Worm (Caenorhabditis elegans) whole organism, L4 larva: ENCODE data around the gene F28H6.8.

Source experiments
- Y105C5A.15 ChIP-seq: fragments of 200-800 bp; sonication (Bioruptor generic); IDR thresholded peaks from 2 replicates; pipeline ENCODE4 v1.3.6; 2022; ENCODE audit warnings: missing genetic modification characterization, missing compliant biosample characterization
- Y5F2A.4 ChIP-seq: fragments of 200-800 bp; sonication (Bioruptor generic); optimal IDR thresholded peaks from 2 replicates; lab custom pipeline; 2018; ENCODE audit warnings: mild to moderate bottlenecking, missing genetic modification characterization, missing compliant biosample characterization
- ZK337.2 ChIP-seq: fragments of 200-800 bp; sonication (Bioruptor generic); IDR thresholded peaks from 2 replicates; pipeline ENCODE4 v1.3.6; 2022; ENCODE audit warnings: missing genetic modification reagents, missing genetic modification characterization, missing compliant biosample characterization
- ZK546.5 ChIP-seq, 2 experiments: sonication (generic microtip); optimal IDR thresholded peaks; 2 replicates each; lab custom pipeline; 2017; ENCODE audit warnings: missing biosample characterization in 2 of 2, missing genetic modification characterization in 2 of 2
- aly-2 ChIP-seq: sonication (generic microtip); optimal IDR thresholded peaks from 2 replicates; lab custom pipeline; 2018; ENCODE audit warnings: missing biosample characterization, missing genetic modification characterization
- arid-1 ChIP-seq: fragments of 200-800 bp; sonication (Bioruptor generic); conservative IDR thresholded peaks from 2 replicates; pipeline ENCODE4 v1.3.6; 2022; ENCODE audit warnings: missing genetic modification reagents, missing genetic modification characterization, missing compliant biosample characterization
- ceh-20 ChIP-seq: fragments of 200-800 bp; sonication (Bioruptor generic); IDR thresholded peaks from 2 replicates; pipeline ENCODE4 v1.3.6; 2022; ENCODE audit warnings: missing genetic modification reagents, missing genetic modification characterization, missing compliant biosample characterization
- ceh-28 ChIP-seq: fragments of 150-350 bp; optimal IDR thresholded peaks from 2 replicates; lab custom pipeline; 2014; ENCODE audit warnings: missing biosample characterization, missing genetic modification reagents, missing genetic modification characterization
- ceh-32 ChIP-seq: sonication (generic microtip); optimal IDR thresholded peaks from 2 replicates; lab custom pipeline; 2016; ENCODE audit warnings: mild to moderate bottlenecking, missing genetic modification characterization, missing compliant biosample characterization; ENCODE audit not compliant: poor library complexity
- ceh-44 ChIP-seq: fragments of 200-800 bp; sonication (Bioruptor generic); IDR thresholded peaks from 2 replicates; pipeline ENCODE4 v1.3.6; 2022; ENCODE audit warnings: missing genetic modification reagents, missing genetic modification characterization, missing compliant biosample characterization
- cey-2 ChIP-seq: sonication (generic microtip); optimal IDR thresholded peaks from 3 replicates; lab custom pipeline; 2017; ENCODE audit warnings: missing genetic modification characterization, mild to moderate bottlenecking, missing compliant biosample characterization, antibody characterized with exemption, borderline replicate concordance; ENCODE audit not compliant: insufficient read depth
- daf-12 ChIP-seq: fragments of 150-350 bp; optimal IDR thresholded peaks from 2 replicates; lab custom pipeline; 2014; ENCODE audit warnings: missing biosample characterization, missing genetic modification reagents, missing genetic modification characterization
- daf-16 ChIP-seq, 3 experiments: sonication (generic microtip); optimal IDR thresholded peaks; 2 replicates each; lab custom pipeline; 2016 to 2017; ENCODE audit warnings: missing genetic modification characterization in 3 of 3, missing genetic modification reagents in 3 of 3, mild to moderate bottlenecking in 2 of 3, missing compliant biosample characterization in 2 of 3, missing biosample characterization in 1 of 3, moderate library complexity in 1 of 3
- daf-19 ChIP-seq: fragments of 200-800 bp; sonication (Bioruptor generic); conservative IDR thresholded peaks from 2 replicates; pipeline ENCODE4 v1.3.6; 2022; ENCODE audit warnings: missing genetic modification characterization, missing compliant biosample characterization
- dmd-6 ChIP-seq: fragments of 200-800 bp; sonication (Bioruptor generic); IDR thresholded peaks from 2 replicates; pipeline ENCODE4 v1.3.6; 2022; ENCODE audit warnings: missing genetic modification reagents, missing genetic modification characterization, missing compliant biosample characterization
- dmd-9 ChIP-seq: fragments of 200-800 bp; sonication (Bioruptor generic); IDR thresholded peaks from 2 replicates; pipeline ENCODE4 v1.3.6; 2022; ENCODE audit warnings: missing genetic modification reagents, missing genetic modification characterization, missing compliant biosample characterization
- duxl-1 ChIP-seq: sonication (generic microtip); optimal IDR thresholded peaks from 2 replicates; lab custom pipeline; 2016; ENCODE audit warnings: mild to moderate bottlenecking, missing genetic modification characterization, moderate library complexity, missing compliant biosample characterization; ENCODE audit not compliant: poor library complexity
- dve-1 ChIP-seq: sonication (generic microtip); optimal IDR thresholded peaks from 2 replicates; lab custom pipeline; 2017; ENCODE audit warnings: antibody characterized with exemption, mild to moderate bottlenecking, missing genetic modification characterization, missing compliant biosample characterization; ENCODE audit not compliant: insufficient read depth
- gei-8 ChIP-seq: fragments of 200-800 bp; sonication (Bioruptor generic); optimal IDR thresholded peaks from 2 replicates; lab custom pipeline; 2018; ENCODE audit warnings: mild to moderate bottlenecking, missing genetic modification characterization, missing compliant biosample characterization
- hlh-11 ChIP-seq: fragments of 200-800 bp; sonication (Bioruptor generic); optimal IDR thresholded peaks from 2 replicates; lab custom pipeline; 2018; ENCODE audit warnings: mild to moderate bottlenecking, missing genetic modification characterization, missing compliant biosample characterization
- hmg-1.1 ChIP-seq: fragments of 200-800 bp; sonication (Bioruptor generic); IDR thresholded peaks from 2 replicates; pipeline ENCODE4 v1.3.6; 2022; ENCODE audit warnings: missing genetic modification reagents, missing genetic modification characterization, missing compliant biosample characterization
- lin-1 ChIP-seq: fragments of 200-800 bp; sonication (Bioruptor generic); IDR thresholded peaks from 2 replicates; pipeline ENCODE4 v1.3.6; 2022; ENCODE audit warnings: missing genetic modification reagents, missing genetic modification characterization, missing compliant biosample characterization
- lin-39 ChIP-seq: fragments of 150-350 bp; optimal IDR thresholded peaks from 2 replicates; lab custom pipeline; 2014; ENCODE audit warnings: missing biosample characterization, missing genetic modification reagents, missing genetic modification characterization
- madf-9 ChIP-seq: fragments of 200-800 bp; sonication (Bioruptor generic); conservative IDR thresholded peaks from 2 replicates; pipeline ENCODE4 v1.3.6; 2022; ENCODE audit warnings: missing genetic modification reagents, missing genetic modification characterization, missing compliant biosample characterization
- mdl-1 ChIP-seq, 2 experiments: fragments of 150-350 bp in 1 of 2; sonication (generic microtip) in 1 of 2; optimal IDR thresholded peaks; 2 replicates each; lab custom pipeline; 2014 to 2017; ENCODE audit warnings: missing biosample characterization in 2 of 2, missing genetic modification characterization in 2 of 2
- mdt-29 ChIP-seq: fragments of 200-800 bp; sonication (Bioruptor generic); IDR thresholded peaks from 2 replicates; pipeline ENCODE4 v1.3.6; 2022; ENCODE audit warnings: missing genetic modification reagents, missing genetic modification characterization, missing compliant biosample characterization
- mxl-2 ChIP-seq: fragments of 200-800 bp; sonication (Bioruptor generic); conservative IDR thresholded peaks from 2 replicates; pipeline ENCODE4 v1.3.6; 2022; ENCODE audit warnings: missing genetic modification reagents, missing genetic modification characterization, missing compliant biosample characterization
- mxl-3 ChIP-seq: fragments of 200-800 bp; sonication (Bioruptor generic); optimal IDR thresholded peaks from 2 replicates; lab custom pipeline; 2018; ENCODE audit warnings: mild to moderate bottlenecking, missing genetic modification characterization, missing compliant biosample characterization
- nhr-102 ChIP-seq: sonication (generic microtip); optimal IDR thresholded peaks from 2 replicates; lab custom pipeline; 2016; ENCODE audit warnings: mild to moderate bottlenecking, missing genetic modification characterization, moderate library complexity, missing compliant biosample characterization
- nhr-28 ChIP-seq: fragments of 150-350 bp; optimal IDR thresholded peaks from 2 replicates; lab custom pipeline; 2014; ENCODE audit warnings: missing biosample characterization, missing genetic modification characterization
- nhr-41 ChIP-seq: fragments of 200-800 bp; sonication (Bioruptor generic); IDR thresholded peaks from 2 replicates; pipeline ENCODE4 v1.3.6; 2022; ENCODE audit warnings: missing genetic modification reagents, missing genetic modification characterization, missing compliant biosample characterization
- nhr-42 ChIP-seq: fragments of 200-800 bp; sonication (Bioruptor generic); IDR thresholded peaks from 2 replicates; pipeline ENCODE4 v1.3.6; 2022; ENCODE audit warnings: missing genetic modification characterization, missing compliant biosample characterization
- nhr-48 ChIP-seq: sonication (generic microtip); optimal IDR thresholded peaks from 2 replicates; lab custom pipeline; 2016; ENCODE audit warnings: mild to moderate bottlenecking, missing genetic modification characterization, missing compliant biosample characterization
- nhr-6 ChIP-seq: fragments of 150-350 bp; optimal IDR thresholded peaks from 2 replicates; lab custom pipeline; 2014; ENCODE audit warnings: missing biosample characterization, missing genetic modification characterization
- nhr-77 ChIP-seq: fragments of 150-350 bp; optimal IDR thresholded peaks from 2 replicates; lab custom pipeline; 2014; ENCODE audit warnings: missing biosample characterization, missing genetic modification characterization
- pha-4 ChIP-seq, 2 experiments: fragments of 150-350 bp in 1 of 2; fragments of 200-800 bp in 1 of 2; sonication (Bioruptor generic) in 1 of 2; IDR thresholded peaks in 1 of 2; optimal IDR thresholded peaks in 1 of 2; 2 replicates each; pipeline versions ENCODE4 v1.3.6 to Lab custom; 2014 to 2022; ENCODE audit warnings: missing genetic modification characterization in 2 of 2, missing genetic modification reagents in 2 of 2, missing biosample characterization in 1 of 2, missing compliant biosample characterization in 1 of 2
- pqm-1 ChIP-seq: sonication (generic microtip); optimal IDR thresholded peaks from 2 replicates; lab custom pipeline; 2017; ENCODE audit warnings: missing biosample characterization, missing genetic modification characterization
- rbr-2 ChIP-seq: sonication (generic microtip); optimal IDR thresholded peaks from 2 replicates; lab custom pipeline; 2016; ENCODE audit warnings: missing genotype, missing genetic modification characterization, missing compliant biosample characterization
- saeg-2 ChIP-seq: fragments of 200-800 bp; sonication (Bioruptor generic); IDR thresholded peaks from 2 replicates; pipeline ENCODE4 v1.3.6; 2022; ENCODE audit warnings: missing genetic modification reagents, missing genetic modification characterization, missing compliant biosample characterization
- sdz-12 ChIP-seq: fragments of 200-800 bp; sonication (Bioruptor generic); optimal IDR thresholded peaks from 2 replicates; lab custom pipeline; 2018; ENCODE audit warnings: mild to moderate bottlenecking, missing genetic modification characterization, missing compliant biosample characterization
- skn-1 ChIP-seq: fragments of 150-350 bp; optimal IDR thresholded peaks from 2 replicates; lab custom pipeline; 2014; ENCODE audit warnings: missing biosample characterization, missing genetic modification characterization
- snpc-4 ChIP-seq: fragments of 150-350 bp; optimal IDR thresholded peaks from 2 replicates; lab custom pipeline; 2014; ENCODE audit warnings: missing biosample characterization, missing genetic modification characterization
- unc-130 ChIP-seq: sonication (generic microtip); optimal IDR thresholded peaks from 2 replicates; lab custom pipeline; 2016; ENCODE audit warnings: missing genetic modification reagents, missing genetic modification characterization, missing compliant biosample characterization
- zag-1 ChIP-seq: fragments of 150-350 bp; optimal IDR thresholded peaks from 2 replicates; lab custom pipeline; 2014; ENCODE audit warnings: missing biosample characterization, missing genetic modification characterization
- zfp-3 ChIP-seq: fragments of 200-800 bp; sonication (Bioruptor generic); conservative IDR thresholded peaks from 2 replicates; pipeline ENCODE4 v1.3.6; 2022; ENCODE audit warnings: missing genetic modification reagents, missing genetic modification characterization, missing compliant biosample characterization
- zip-11 ChIP-seq: fragments of 200-800 bp; sonication (Bioruptor generic); IDR thresholded peaks from 2 replicates; pipeline ENCODE4 v1.3.6; 2022; ENCODE audit warnings: missing genetic modification characterization, missing compliant biosample characterization
- ztf-7 ChIP-seq: fragments of 150-350 bp; optimal IDR thresholded peaks from 2 replicates; lab custom pipeline; 2014; ENCODE audit warnings: missing biosample characterization, missing genetic modification characterization

Gene F28H6.8

DNA sequence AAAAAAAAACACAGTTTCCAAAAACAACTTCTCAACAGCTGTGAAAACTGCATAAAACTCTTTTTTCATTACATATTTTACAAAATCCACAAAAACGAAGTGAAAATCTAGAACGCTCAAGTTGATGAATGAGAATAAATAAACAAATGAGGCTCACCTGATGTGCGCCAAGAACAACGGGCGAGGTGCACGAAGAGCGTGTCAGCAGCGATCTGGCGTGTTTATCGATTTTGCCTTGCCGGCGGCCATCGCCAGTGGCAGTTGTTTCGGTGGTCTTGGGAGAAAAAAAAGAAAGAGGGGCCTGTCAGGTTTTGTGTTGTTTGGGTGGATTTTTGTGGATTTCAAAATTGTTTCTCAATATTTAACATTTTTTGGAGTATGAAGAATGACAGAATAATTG, 39.7 kb upstream of the F28H6.8 start, which contains the start of gene idhb-1 (continued):
- no peak for TF ChIP-seq ceh-20 (GFP tag; lab: Robert Waterston, UW)
- TF ChIP-seq gei-8 (GFP tag; lab: Kevin White, UChicago): no peak
- TF ChIP-seq lin-39 (tag; lab: Kevin White, UChicago): no peak
- TF ChIP-seq unc-130: no peak
- TF ChIP-seq dmd-6 (GFP tag; lab: Robert Waterston, UW): no peak
- TF ChIP-seq daf-12: no peak
- no peak for TF ChIP-seq daf-19 (GFP tag; lab: Robert Waterston, UW)
- TF ChIP-seq dve-1 (tag; lab: Kevin White, UChicago): peak; percentile 85
- TF ChIP-seq ztf-7: no peak
- peak; percentile 51 for TF ChIP-seq ceh-28 (tag; lab: Kevin White, UChicago)
- TF ChIP-seq, all 104 proteins: peak for 28

DNA sequence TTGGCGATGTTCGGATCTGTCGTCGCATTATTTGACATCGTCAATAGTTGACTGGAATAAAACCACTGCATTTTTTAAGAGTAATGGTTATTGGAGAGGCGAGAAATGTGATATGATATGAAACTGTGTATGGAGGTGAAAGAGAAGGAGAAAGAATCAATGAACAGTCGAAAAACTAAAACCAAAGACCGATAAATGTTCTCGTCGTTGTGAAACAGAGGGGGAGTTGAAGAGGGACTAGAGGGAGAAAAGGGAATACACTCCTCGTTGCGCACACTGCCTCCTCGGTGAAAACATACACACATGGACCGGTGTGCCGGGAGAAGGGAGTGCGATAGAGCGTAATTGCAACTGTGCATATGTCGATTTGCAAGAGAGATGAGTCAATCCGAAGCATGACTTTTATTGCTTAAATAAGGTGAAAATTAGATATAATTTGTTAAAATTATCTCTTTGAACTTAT, 35.5 kb upstream of the F28H6.8 start, which contains the start of gene sym-4:
TSS of gene sym-4 (minus strand) at position 51 of the 463 bp plus-strand sequence.
- TF ChIP-seq nhr-6 (tag; lab: Kevin White, UChicago) (peak; percentile 91), nhr-102 (tag; lab: Kevin White, UChicago) (peak; percentile 88), gei-8 (GFP tag; lab: Kevin White, UChicago) (no peak), zag-1 (tag; lab: Kevin White, UChicago) (no peak), zip-11 (GFP tag; lab: Robert Waterston, UW) (no peak), hlh-11 (tag; lab: Kevin White, UChicago) (peak; percentile 99), rbr-2 (tag; lab: Kevin White, UChicago) (peak; percentile 89), mdt-29 (GFP tag; lab: Robert Waterston, UW) (peak; percentile 78), aly-2 (tag; lab: Kevin White, UChicago) (no peak), ZK337.2 (GFP tag; lab: Robert Waterston, UW) (no peak), nhr-42 (GFP tag; lab: Robert Waterston, UW) (peak; percentile 82; the same call in 1 of the 2 replicates), nhr-28 (peak; percentile 98), Y105C5A.15 (GFP tag; lab: Robert Waterston, UW) (no peak), nhr-41 (GFP tag; lab: Robert Waterston, UW) (peak; percentile 46; the same call in 1 of the 2 replicates), daf-16 (GFP tag; optimal IDR thresholded peaks at IDR 0.05; lab: Kevin White, UChicago) (peak in 1 of 2 experiments; percentile 32), daf-16 (tag; optimal IDR thresholded peaks at IDR 0.05; lab: Kevin White, UChicago) (peak; percentile 89), pha-4 (GFP tag; IDR thresholded peaks at IDR 0.05; lab: Robert Waterston, UW) (peak; percentile 25; the same call in 1 of the 2 replicates), pha-4 (tag; optimal IDR thresholded peaks at IDR 0.05; lab: Kevin White, UChicago) (peak; percentile 35), ceh-28 (tag; lab: Kevin White, UChicago) (peak; percentile 65), mxl-2 (GFP tag; lab: Robert Waterston, UW) (no peak), mdl-1 (tag; optimal IDR thresholded peaks at IDR 0.05; lab: Kevin White, UChicago) (peak; percentile 81 to 98), arid-1 (peak; percentile 76), zfp-3 (GFP tag; lab: Robert Waterston, UW) (peak; percentile 82), dmd-9 (no peak), ZK546.5 (tag; optimal IDR thresholded peaks at IDR 0.05; lab: Kevin White, UChicago) (peak in 1 of 2 experiments; percentile 27), cey-2 (tag; lab: Kevin White, UChicago) (no peak), saeg-2 (GFP tag; lab: Robert Waterston, UW) (no peak), Y5F2A.4 (GFP tag; lab: Kevin White, UChicago) (no peak), daf-12 (no peak), nhr-77 (tag; lab: Kevin White, UChicago) (peak; percentile 97), lin-1 (GFP tag; lab: Robert Waterston, UW) (peak; percentile 89), ceh-32 (tag; lab: Kevin White, UChicago) (no peak), pqm-1 (peak; percentile 89), skn-1 (tag; lab: Kevin White, UChicago) (no peak), hmg-1.1 (GFP tag; lab: Robert Waterston, UW) (peak; percentile 94), ceh-44 (no peak), sdz-12 (GFP tag; lab: Kevin White, UChicago) (no peak), mxl-3 (peak; percentile 100), snpc-4 (no peak), madf-9 (GFP tag; lab: Robert Waterston, UW) (peak; percentile 78; the same call in 1 of the 2 replicates), duxl-1 (tag; lab: Kevin White, UChicago) (peak; percentile 44), nhr-48 (tag; lab: Kevin White, UChicago) (peak; percentile 85)
